Worm (Caenorhabditis elegans) whole organism, young adult: ENCODE measurements around the gene str-85.

Experiments
- B0336.3 ChIP-seq: fragments of 200-800 bp; sonication (Bioruptor generic); IDR thresholded peaks from 2 replicates; pipeline ENCODE4 v1.3.6; 2022; ENCODE audit warnings: missing genetic modification characterization, missing compliant biosample characterization
- C17E4.6 ChIP-seq: fragments of 200-800 bp; sonication (Bioruptor generic); IDR thresholded peaks from 2 replicates; pipeline ENCODE4 v1.3.6; 2022; ENCODE audit warnings: missing genetic modification reagents, missing genetic modification characterization, missing compliant biosample characterization
- F39B2.1 ChIP-seq: fragments of 200-800 bp; sonication (Bioruptor generic); IDR thresholded peaks from 2 replicates; pipeline ENCODE4 v1.3.6; 2022; ENCODE audit warnings: missing genetic modification reagents, missing genetic modification characterization, missing compliant biosample characterization
- F52B5.7 ChIP-seq: sonication (generic microtip); optimal IDR thresholded peaks from 2 replicates; lab custom pipeline; 2016; ENCODE audit warnings: mild to moderate bottlenecking, missing genetic modification characterization, missing compliant biosample characterization
- K11D2.4 ChIP-seq: fragments of 200-800 bp; sonication (Bioruptor generic); IDR thresholded peaks from 2 replicates; pipeline ENCODE4 v1.3.6; 2022; ENCODE audit warnings: missing genetic modification reagents, missing genetic modification characterization, missing compliant biosample characterization
- K12H6.12 ChIP-seq: fragments of 200-800 bp; sonication (Bioruptor generic); optimal IDR thresholded peaks from 2 replicates; lab custom pipeline; 2018; ENCODE audit warnings: mild to moderate bottlenecking, missing genetic modification characterization, missing compliant biosample characterization
- Y53G8AR.9 ChIP-seq: fragments of 200-800 bp; sonication (Bioruptor generic); conservative IDR thresholded peaks from 2 replicates; pipeline ENCODE4 v1.3.6; 2022; ENCODE audit warnings: missing genetic modification reagents, missing genetic modification characterization, missing compliant biosample characterization
- Y56A3A.18 ChIP-seq: fragments of 200-800 bp; sonication (Bioruptor generic); IDR thresholded peaks from 2 replicates; pipeline ENCODE4 v1.3.6; 2022; ENCODE audit warnings: missing genetic modification reagents, missing genetic modification characterization, missing compliant biosample characterization
- ZK185.1 ChIP-seq: sonication (generic microtip); optimal IDR thresholded peaks from 2 replicates; lab custom pipeline; 2016; ENCODE audit warnings: mild to moderate bottlenecking, missing genetic modification characterization, missing compliant biosample characterization; ENCODE audit not compliant: poor library complexity, severe bottlenecking
- attf-3 ChIP-seq: fragments of 200-800 bp; sonication (Bioruptor generic); conservative IDR thresholded peaks from 2 replicates; pipeline ENCODE4 v1.3.6; 2022; ENCODE audit warnings: missing genetic modification reagents, missing genetic modification characterization, missing compliant biosample characterization
- bed-1 ChIP-seq: fragments of 200-800 bp; sonication (Bioruptor generic); IDR thresholded peaks from 2 replicates; pipeline ENCODE4 v1.3.6; 2022; ENCODE audit warnings: missing genetic modification reagents, missing genetic modification characterization, missing compliant biosample characterization
- bed-2 ChIP-seq: fragments of 200-800 bp; sonication (Bioruptor generic); IDR thresholded peaks from 2 replicates; pipeline ENCODE4 v1.3.6; 2022; ENCODE audit warnings: missing genetic modification reagents, missing genetic modification characterization, missing compliant biosample characterization
- ceh-40 ChIP-seq: fragments of 200-800 bp; sonication (Bioruptor generic); IDR thresholded peaks from 2 replicates; pipeline ENCODE4 v1.3.6; 2022; ENCODE audit warnings: missing genetic modification characterization, missing compliant biosample characterization
- ceh-91 ChIP-seq: fragments of 200-800 bp; sonication (Bioruptor generic); IDR thresholded peaks from 2 replicates; pipeline ENCODE4 v1.3.6; 2022; ENCODE audit warnings: missing genetic modification reagents, missing genetic modification characterization, missing compliant biosample characterization
- chd-7 ChIP-seq: sonication (generic microtip); optimal IDR thresholded peaks from 2 replicates; lab custom pipeline; 2016; ENCODE audit warnings: mild to moderate bottlenecking, missing genetic modification characterization, moderate library complexity, missing compliant biosample characterization
- dpff-1 ChIP-seq: sonication (generic microtip); optimal IDR thresholded peaks from 2 replicates; lab custom pipeline; 2017; ENCODE audit warnings: mild to moderate bottlenecking, missing genetic modification characterization, missing compliant biosample characterization
- egl-18 ChIP-seq: fragments of 200-800 bp; sonication (Bioruptor generic); IDR thresholded peaks from 2 replicates; pipeline ENCODE4 v1.3.6; 2022; ENCODE audit warnings: missing genetic modification reagents, missing genetic modification characterization, missing compliant biosample characterization
- gei-17 ChIP-seq: fragments of 200-800 bp; sonication (Bioruptor generic); optimal IDR thresholded peaks from 2 replicates; lab custom pipeline; 2018; ENCODE audit warnings: mild to moderate bottlenecking, missing genetic modification characterization, missing compliant biosample characterization
- hmg-20 ChIP-seq: fragments of 200-800 bp; sonication (Bioruptor generic); IDR thresholded peaks from 2 replicates; pipeline ENCODE4 v1.3.6; 2022; ENCODE audit warnings: missing genetic modification reagents, missing genetic modification characterization, missing compliant biosample characterization
- hrde-1 ChIP-seq: sonication (generic microtip); optimal IDR thresholded peaks from 2 replicates; lab custom pipeline; 2016; ENCODE audit warnings: missing genetic modification characterization, mild to moderate bottlenecking, missing compliant biosample characterization, moderate library complexity, missing genotype, missing genetic modification reagents, borderline replicate concordance
- let-607 ChIP-seq, 2 experiments: fragments of 200-800 bp in 1 of 2; sonication (Bioruptor generic) in 1 of 2; sonication (generic microtip) in 1 of 2; optimal IDR thresholded peaks; 2 replicates each; lab custom pipeline; 2016 to 2018; ENCODE audit warnings: mild to moderate bottlenecking in 2 of 2, missing compliant biosample characterization in 2 of 2, missing genetic modification characterization in 2 of 2, moderate library complexity in 2 of 2, missing genotype in 1 of 2
- lir-1 ChIP-seq: fragments of 200-800 bp; sonication (Bioruptor generic); conservative IDR thresholded peaks from 2 replicates; pipeline ENCODE4 v1.3.6; 2022; ENCODE audit warnings: missing genetic modification reagents, missing genetic modification characterization, missing compliant biosample characterization
- lsy-27 ChIP-seq: sonication (generic microtip); optimal IDR thresholded peaks from 2 replicates; lab custom pipeline; 2017; ENCODE audit warnings: missing genetic modification characterization, mild to moderate bottlenecking, missing compliant biosample characterization, antibody characterized with exemption, missing genotype, borderline replicate concordance; ENCODE audit not compliant: insufficient read depth
- madf-10 ChIP-seq: sonication (generic microtip); optimal IDR thresholded peaks from 2 replicates; lab custom pipeline; 2016; ENCODE audit warnings: mild to moderate bottlenecking, missing genetic modification characterization, missing compliant biosample characterization
- madf-8 ChIP-seq: fragments of 200-800 bp; sonication (Bioruptor generic); conservative IDR thresholded peaks from 2 replicates; pipeline ENCODE4 v1.3.6; 2022; ENCODE audit warnings: missing genetic modification reagents, missing genetic modification characterization, missing compliant biosample characterization
- mxl-1 ChIP-seq: sonication (generic microtip); optimal IDR thresholded peaks from 2 replicates; lab custom pipeline; 2016; ENCODE audit warnings: missing genetic modification characterization, missing compliant biosample characterization
- nhr-179 ChIP-seq: sonication (generic microtip); optimal IDR thresholded peaks from 2 replicates; lab custom pipeline; 2016; ENCODE audit warnings: mild to moderate bottlenecking, missing genetic modification characterization, missing compliant biosample characterization
- nhr-27 ChIP-seq: fragments of 200-800 bp; sonication (Bioruptor generic); optimal IDR thresholded peaks from 2 replicates; lab custom pipeline; 2018; ENCODE audit warnings: mild to moderate bottlenecking, missing genetic modification characterization, moderate library complexity, missing compliant biosample characterization
- nhr-90 ChIP-seq: sonication (generic microtip); optimal IDR thresholded peaks from 2 replicates; lab custom pipeline; 2016; ENCODE audit warnings: missing genotype, mild to moderate bottlenecking, missing genetic modification characterization, missing compliant biosample characterization
- pha-4 ChIP-seq: fragments of 150-350 bp; sonication (generic microtip); optimal IDR thresholded peaks from 2 replicates; lab custom pipeline; 2014; ENCODE audit warnings: missing biosample characterization, missing genetic modification reagents, missing genetic modification characterization
- rec-8 ChIP-seq, 2 experiments: sonication (generic microtip); optimal IDR thresholded peaks; 2 replicates each; lab custom pipeline; 2016; ENCODE audit warnings: mild to moderate bottlenecking in 2 of 2, missing genetic modification characterization in 2 of 2, missing genetic modification reagents in 2 of 2, missing genotype in 2 of 2, missing biosample characterization in 1 of 2, missing compliant biosample characterization in 1 of 2, moderate library complexity in 1 of 2
- rpc-1 ChIP-seq, 2 experiments: fragments of 150-350 bp in 1 of 2; sonication (generic microtip) in 1 of 2; optimal IDR thresholded peaks; 2 replicates each; lab custom pipeline; 2014 to 2018; ENCODE audit warnings: missing biosample characterization in 1 of 2, missing genetic modification characterization in 1 of 2, missing genetic modification reagents in 1 of 2, missing genotype in 1 of 2
- somi-1 ChIP-seq: fragments of 200-800 bp; sonication (Bioruptor generic); optimal IDR thresholded peaks from 2 replicates; lab custom pipeline; 2018; ENCODE audit warnings: mild to moderate bottlenecking, missing genetic modification characterization, missing compliant biosample characterization
- tbp1 ChIP-seq: fragments of 200-800 bp; sonication (Bioruptor generic); optimal IDR thresholded peaks from 2 replicates; lab custom pipeline; 2018; ENCODE audit warnings: mild to moderate bottlenecking, missing genetic modification characterization, missing compliant biosample characterization
- unc-62 ChIP-seq: fragments of 150-350 bp; optimal IDR thresholded peaks from 2 replicates; lab custom pipeline; 2014; ENCODE audit warnings: missing biosample characterization, missing genetic modification reagents, missing genetic modification characterization
- ztf-26 ChIP-seq: sonication (generic microtip); optimal IDR thresholded peaks from 2 replicates; lab custom pipeline; 2017; ENCODE audit warnings: missing genetic modification characterization, missing compliant biosample characterization

The str-85 gene

ce11 chrV:9022078-9022477 lies 36.4 kb upstream of the str-85 start, which contains the start of gene oac-41:
Gene oac-41, minus strand, starts transcription at chrV:9022178.
- no peak for TF ChIP-seq pha-4 (tag; lab: Kevin White, UChicago)
- no peak for TF ChIP-seq K11D2.4 (GFP tag; lab: Robert Waterston, UW)
- no peak for TF ChIP-seq K12H6.12 (tag; lab: Kevin White, UChicago)
- TF ChIP-seq F39B2.1 (GFP tag; lab: Robert Waterston, UW): no peak
- TF ChIP-seq madf-8 (GFP tag; lab: Robert Waterston, UW): no peak
- no peak for TF ChIP-seq chd-7 (tag; lab: Kevin White, UChicago)
- TF ChIP-seq bed-1: no peak
- no peak for TF ChIP-seq C17E4.6 (GFP tag; lab: Robert Waterston, UW)
- no peak for TF ChIP-seq unc-62
- TF ChIP-seq rpc-1 (optimal IDR thresholded peaks at IDR 0.05; lab: Kevin White, UChicago): no peak
- TF ChIP-seq rpc-1 (tag; optimal IDR thresholded peaks at IDR 0.05; lab: Kevin White, UChicago): no peak
- TF ChIP-seq ceh-40 (GFP tag; lab: Robert Waterston, UW): no peak
- TF ChIP-seq somi-1 (GFP tag; lab: Kevin White, UChicago): no peak
- no peak for TF ChIP-seq F52B5.7 (tag; lab: Kevin White, UChicago)
- TF ChIP-seq dpff-1 (tag; lab: Kevin White, UChicago): no peak
- TF ChIP-seq hrde-1 (tag; lab: Kevin White, UChicago): no peak
- TF ChIP-seq egl-18: no peak
- no peak for TF ChIP-seq Y53G8AR.9
- TF ChIP-seq, all 124 proteins: peak for 0

ce11 chrV:9018871-9019270 lies 33.2 kb upstream of the str-85 start:
- TF ChIP-seq madf-8 (GFP tag; lab: Robert Waterston, UW) (no peak), nhr-179 (no peak), unc-62 (no peak), ztf-26 (tag; lab: Kevin White, UChicago) (no peak), let-607 (tag; optimal IDR thresholded peaks at IDR 0.05; lab: Kevin White, UChicago) (no peak), rec-8 (tag; optimal IDR thresholded peaks at IDR 0.05; lab: Kevin White, UChicago) (no peak), B0336.3 (GFP tag; lab: Robert Waterston, UW) (no peak), madf-10 (tag; lab: Kevin White, UChicago) (no peak), lir-1 (no peak), F52B5.7 (tag; lab: Kevin White, UChicago) (no peak), hmg-20 (GFP tag; lab: Robert Waterston, UW) (no peak), lsy-27 (tag; lab: Kevin White, UChicago) (no peak), bed-2 (no peak), nhr-90 (tag; lab: Kevin White, UChicago) (no peak), Y56A3A.18 (GFP tag; lab: Robert Waterston, UW) (no peak), ceh-40 (GFP tag; lab: Robert Waterston, UW) (no peak)

- TF ChIP-seq let-607 (tag; optimal IDR thresholded peaks at IDR 0.05; lab: Kevin White, UChicago) (no peak), tbp1 (GFP tag; lab: Kevin White, UChicago) (no peak), ZK185.1 (no peak), ceh-91 (GFP tag; lab: Robert Waterston, UW) (no peak), nhr-90 (tag; lab: Kevin White, UChicago) (no peak)
These were observed 30.8 kb upstream of the str-85 start, which contains the start of gene oac-40 for ce11 chrV:9016479-9016878. Gene oac-40, plus strand, starts transcription at chrV:9016779.

ce11 chrV:9015540-9015939 lies 29.9 kb upstream of the str-85 start, which contains the start of gene srt-18:
Gene srt-18, minus strand, starts transcription at chrV:9015640.
- TF ChIP-seq mxl-1 (tag; lab: Kevin White, UChicago): no peak
- TF ChIP-seq gei-17 (GFP tag; lab: Kevin White, UChicago): no peak
- TF ChIP-seq attf-3 (GFP tag; lab: Robert Waterston, UW): no peak
- TF ChIP-seq nhr-27 (tag; lab: Kevin White, UChicago): no peak
